Fruit fly (Drosophila melanogaster) whole organism, embryonic: ENCODE results near the gene CG11912.

Source experiments
- CG10147 ChIP-seq: fragments of 200-800 bp; sonication (Bioruptor generic); optimal IDR thresholded peaks from 2 replicates; lab custom pipeline; 2019; ENCODE audit warnings: missing biosample characterization, mild to moderate bottlenecking, missing genetic modification characterization, moderate library complexity
- CG11085 ChIP-seq: fragments of 200-800 bp; sonication (Bioruptor generic); IDR thresholded peaks from 2 replicates; pipeline ENCODE4 v1.3.6; 2022; ENCODE audit warnings: missing biosample characterization, missing genetic modification characterization
- CG15011 ChIP-seq: fragments of 200-800 bp; sonication (Bioruptor generic); optimal IDR thresholded peaks from 3 replicates; lab custom pipeline; 2018; ENCODE audit warnings: missing biosample characterization, mild to moderate bottlenecking, missing genetic modification characterization
- CG16779 ChIP-seq: fragments of 200-800 bp; sonication (Bioruptor generic); IDR thresholded peaks from 2 replicates; pipeline ENCODE4 v1.3.6; 2022; ENCODE audit warnings: missing biosample characterization, missing genetic modification characterization
- CG2116 ChIP-seq: fragments of 200-800 bp; sonication (Bioruptor generic); optimal IDR thresholded peaks from 3 replicates; lab custom pipeline; 2018; ENCODE audit warnings: missing biosample characterization, mild to moderate bottlenecking, missing genetic modification characterization
- CG32532 ChIP-seq: fragments of 200-800 bp; sonication (Bioruptor generic); IDR thresholded peaks from 2 replicates; pipeline ENCODE4 v1.3.6; 2022; ENCODE audit warnings: missing biosample characterization, missing genetic modification characterization
- CG33213 ChIP-seq: fragments of 200-800 bp; sonication (Bioruptor generic); optimal IDR thresholded peaks from 3 replicates; lab custom pipeline; 2016; ENCODE audit warnings: missing biosample characterization, missing genetic modification characterization
- CG34422 ChIP-seq: fragments of 200-800 bp; sonication (Bioruptor generic); IDR thresholded peaks from 3 replicates; pipeline ENCODE4 v1.3.6; 2022; ENCODE audit warnings: missing biosample characterization, missing genetic modification characterization
- CG4328 ChIP-seq: fragments of 200-800 bp; sonication (Bioruptor generic); optimal IDR thresholded peaks from 3 replicates; lab custom pipeline; 2017; ENCODE audit warnings: missing biosample characterization, missing genetic modification reagents, missing genetic modification characterization
- CG5245 ChIP-seq: fragments of 200-800 bp; sonication (Bioruptor generic); optimal IDR thresholded peaks from 3 replicates; lab custom pipeline; 2016; ENCODE audit warnings: missing biosample characterization, missing genetic modification characterization
- CG6175 ChIP-seq: fragments of 200-800 bp; sonication (Bioruptor generic); IDR thresholded peaks from 3 replicates; pipeline ENCODE4 v1.3.6; 2022; ENCODE audit warnings: missing biosample characterization, missing genetic modification characterization
- CG6689 ChIP-seq: fragments of 200-800 bp; sonication (Bioruptor generic); IDR thresholded peaks from 2 replicates; pipeline ENCODE4 v1.3.6; 2022; ENCODE audit warnings: missing biosample characterization, missing genetic modification characterization
- CG7928 ChIP-seq: fragments of 200-800 bp; sonication (Bioruptor generic); optimal IDR thresholded peaks from 2 replicates; lab custom pipeline; 2017; ENCODE audit warnings: missing biosample characterization, mild to moderate bottlenecking, missing genetic modification characterization
- CG8290 ChIP-seq, 3 experiments: fragments of 200-800 bp; sonication (Bioruptor generic); optimal IDR thresholded peaks; 2 replicates each; lab custom pipeline; 2016 to 2019; ENCODE audit warnings: missing biosample characterization in 3 of 3, missing genetic modification characterization in 3 of 3, mild to moderate bottlenecking in 2 of 3, moderate library complexity in 1 of 3
- D ChIP-seq, 2 experiments: fragments of 200-800 bp in 1 of 2; fragments of >200 bp in 1 of 2; sonication (Bioruptor generic) in 1 of 2; optimal IDR thresholded peaks; 2 replicates in 1 of 2; 3 replicates in 1 of 2; lab custom pipeline; 2017; ENCODE audit warnings: mild to moderate bottlenecking in 1 of 2, missing biosample characterization in 1 of 2, missing genetic modification characterization in 1 of 2, missing genetic modification reagents in 1 of 2
- Dad ChIP-seq: fragments of 200-800 bp; sonication (Bioruptor generic); optimal IDR thresholded peaks from 3 replicates; lab custom pipeline; 2016; ENCODE audit warnings: missing biosample characterization, missing genetic modification characterization
- Dbx ChIP-seq: fragments of 200-800 bp; sonication (Bioruptor generic); IDR thresholded peaks from 3 replicates; pipeline ENCODE4 v1.3.6; 2022; ENCODE audit warnings: missing biosample characterization, missing genetic modification characterization
- Eip74EF ChIP-seq, 2 experiments: fragments of 200-800 bp in 1 of 2; fragments of >200 bp in 1 of 2; sonication (Bioruptor generic) in 1 of 2; optimal IDR thresholded peaks; 2 replicates each; lab custom pipeline; 2017 to 2019; ENCODE audit warnings: missing biosample characterization in 2 of 2, missing genetic modification characterization in 2 of 2, mild to moderate bottlenecking in 1 of 2, moderate library complexity in 1 of 2
- HmgD ChIP-seq: fragments of 200-800 bp; sonication (Bioruptor generic); optimal IDR thresholded peaks from 3 replicates; lab custom pipeline; 2016; ENCODE audit warnings: missing biosample characterization, missing genetic modification characterization
- NFAT ChIP-seq: fragments of 200-800 bp; sonication (Bioruptor generic); IDR thresholded peaks from 2 replicates; pipeline ENCODE4 v1.3.6; 2022; ENCODE audit warnings: missing biosample characterization, missing genetic modification characterization
- NfI ChIP-seq: fragments of 200-800 bp; sonication (Bioruptor generic); optimal IDR thresholded peaks from 3 replicates; lab custom pipeline; 2018; ENCODE audit warnings: missing biosample characterization, mild to moderate bottlenecking, missing genetic modification characterization, moderate library complexity
- Oli ChIP-seq: fragments of 200-800 bp; sonication (Bioruptor generic); optimal IDR thresholded peaks from 2 replicates; lab custom pipeline; 2018; ENCODE audit warnings: missing biosample characterization, mild to moderate bottlenecking, missing genetic modification characterization, moderate library complexity
- Ravus ChIP-seq: fragments of 200-800 bp; sonication (Bioruptor generic); IDR thresholded peaks from 2 replicates; pipeline ENCODE4 v1.3.6; 2022; ENCODE audit warnings: missing biosample characterization, missing genetic modification characterization
- Six4 ChIP-seq: fragments of 200-800 bp; sonication (Bioruptor generic); optimal IDR thresholded peaks from 2 replicates; lab custom pipeline; 2016; ENCODE audit warnings: missing biosample characterization, missing genetic modification characterization
- Sox102F ChIP-seq: fragments of 200-800 bp; sonication (Bioruptor generic); optimal IDR thresholded peaks from 2 replicates; lab custom pipeline; 2018; ENCODE audit warnings: missing biosample characterization, mild to moderate bottlenecking, missing genetic modification characterization, moderate library complexity
- Xbp1 ChIP-seq: fragments of 200-800 bp; sonication (Bioruptor generic); optimal IDR thresholded peaks from 3 replicates; lab custom pipeline; 2016; ENCODE audit warnings: missing biosample characterization, mild to moderate bottlenecking, missing genetic modification characterization
- ase ChIP-seq: fragments of 200-800 bp; sonication (Bioruptor generic); IDR thresholded peaks from 3 replicates; pipeline ENCODE4 v1.3.6; 2022; ENCODE audit warnings: missing biosample characterization, missing genetic modification characterization
- ato ChIP-seq: fragments of 200-800 bp; sonication (Bioruptor generic); IDR thresholded peaks from 2 replicates; pipeline ENCODE4 v1.3.6; 2022; ENCODE audit warnings: missing biosample characterization, missing genetic modification characterization; ENCODE audit not compliant: partially characterized antibody
- bbx ChIP-seq: fragments of 200-800 bp; sonication (Bioruptor generic); IDR thresholded peaks from 2 replicates; pipeline ENCODE4 v1.3.6; 2022; ENCODE audit warnings: missing biosample characterization, missing genetic modification characterization; ENCODE audit not compliant: partially characterized antibody
- cato ChIP-seq: fragments of 200-800 bp; sonication (Bioruptor generic); optimal IDR thresholded peaks from 2 replicates; lab custom pipeline; 2016; ENCODE audit warnings: missing biosample characterization, missing genetic modification characterization, borderline replicate concordance
- dm ChIP-seq: fragments of 200-800 bp; sonication (Bioruptor generic); optimal IDR thresholded peaks from 3 replicates; lab custom pipeline; 2016; ENCODE audit warnings: missing biosample characterization, missing genetic modification characterization
- dpn ChIP-seq, 2 experiments: fragments of 200-800 bp; sonication (Bioruptor generic); optimal IDR thresholded peaks; 3 replicates each; lab custom pipeline; 2016; ENCODE audit warnings: missing biosample characterization in 2 of 2, missing genetic modification characterization in 2 of 2
- ewg ChIP-seq: fragments of 200-800 bp; sonication (Bioruptor generic); optimal IDR thresholded peaks from 3 replicates; lab custom pipeline; 2017; ENCODE audit warnings: mild to moderate bottlenecking, missing biosample characterization, missing genetic modification reagents, missing genetic modification characterization
- gcm ChIP-seq: fragments of 200-800 bp; sonication (Bioruptor generic); optimal IDR thresholded peaks from 2 replicates; lab custom pipeline; 2019; ENCODE audit warnings: missing biosample characterization, mild to moderate bottlenecking, missing genetic modification characterization, moderate library complexity
- grau ChIP-seq: fragments of 200-800 bp; optimal IDR thresholded peaks from 3 replicates; lab custom pipeline; 2019; ENCODE audit warnings: missing biosample characterization, mild to moderate bottlenecking, missing genetic modification characterization, moderate library complexity
- gsb-n ChIP-seq: fragments of 200-800 bp; sonication (Bioruptor generic); optimal IDR thresholded peaks from 3 replicates; lab custom pipeline; 2018; ENCODE audit warnings: missing biosample characterization, mild to moderate bottlenecking, missing genetic modification characterization
- kay ChIP-seq: fragments of 200-800 bp; sonication (Bioruptor generic); optimal IDR thresholded peaks from 2 replicates; lab custom pipeline; 2016; ENCODE audit warnings: missing biosample characterization, missing genetic modification characterization
- lilli ChIP-seq: fragments of 200-800 bp; sonication (Bioruptor generic); optimal IDR thresholded peaks from 3 replicates; lab custom pipeline; 2016; ENCODE audit warnings: missing biosample characterization, missing genetic modification characterization
- lola ChIP-seq, 3 experiments: fragments of >200 bp in 2 of 3; fragments of 200-800 bp in 1 of 3; sonication (Bioruptor generic) in 1 of 3; optimal IDR thresholded peaks; 2 replicates each; lab custom pipeline; 2017 to 2019; ENCODE audit warnings: missing biosample characterization in 3 of 3, missing genetic modification characterization in 3 of 3, mild to moderate bottlenecking in 1 of 3, moderate library complexity in 1 of 3
- maf-S ChIP-seq: fragments of 200-800 bp; sonication (Bioruptor generic); optimal IDR thresholded peaks from 2 replicates; lab custom pipeline; 2016; ENCODE audit warnings: missing biosample characterization, missing genetic modification characterization
- org-1 ChIP-seq: fragments of 200-800 bp; sonication (Bioruptor generic); optimal IDR thresholded peaks from 2 replicates; lab custom pipeline; 2017; ENCODE audit warnings: missing biosample characterization, missing genetic modification characterization
- prd ChIP-seq, 3 experiments: fragments of >200 bp in 2 of 3; fragments of 200-800 bp in 1 of 3; sonication (Bioruptor generic) in 1 of 3; optimal IDR thresholded peaks in 2 of 3; IDR thresholded peaks in 1 of 3; 2 replicates in 2 of 3; 3 replicates in 1 of 3; pipeline versions ENCODE4 v1.3.6 to Lab custom; 2017 to 2022; ENCODE audit warnings: missing biosample characterization in 1 of 3, missing genetic modification characterization in 1 of 3
- pum ChIP-seq: fragments of 200-800 bp; sonication (Bioruptor generic); optimal IDR thresholded peaks from 2 replicates; lab custom pipeline; 2016; ENCODE audit warnings: missing biosample characterization, missing genetic modification characterization
- rib ChIP-seq: fragments of 200-800 bp; sonication (Bioruptor generic); IDR thresholded peaks from 2 replicates; pipeline ENCODE4 v1.3.6; 2022; ENCODE audit warnings: missing biosample characterization, missing genetic modification characterization
- sens-2 ChIP-seq: fragments of 200-800 bp; sonication (Bioruptor generic); IDR thresholded peaks from 2 replicates; pipeline ENCODE4 v1.3.6; 2022; ENCODE audit warnings: missing biosample characterization, missing genetic modification characterization
- sisA ChIP-seq: fragments of 200-800 bp; sonication (Bioruptor generic); IDR thresholded peaks from 2 replicates; pipeline ENCODE4 v1.3.6; 2022; ENCODE audit warnings: missing biosample characterization, missing genetic modification characterization

Gene CG11912

DNA sequence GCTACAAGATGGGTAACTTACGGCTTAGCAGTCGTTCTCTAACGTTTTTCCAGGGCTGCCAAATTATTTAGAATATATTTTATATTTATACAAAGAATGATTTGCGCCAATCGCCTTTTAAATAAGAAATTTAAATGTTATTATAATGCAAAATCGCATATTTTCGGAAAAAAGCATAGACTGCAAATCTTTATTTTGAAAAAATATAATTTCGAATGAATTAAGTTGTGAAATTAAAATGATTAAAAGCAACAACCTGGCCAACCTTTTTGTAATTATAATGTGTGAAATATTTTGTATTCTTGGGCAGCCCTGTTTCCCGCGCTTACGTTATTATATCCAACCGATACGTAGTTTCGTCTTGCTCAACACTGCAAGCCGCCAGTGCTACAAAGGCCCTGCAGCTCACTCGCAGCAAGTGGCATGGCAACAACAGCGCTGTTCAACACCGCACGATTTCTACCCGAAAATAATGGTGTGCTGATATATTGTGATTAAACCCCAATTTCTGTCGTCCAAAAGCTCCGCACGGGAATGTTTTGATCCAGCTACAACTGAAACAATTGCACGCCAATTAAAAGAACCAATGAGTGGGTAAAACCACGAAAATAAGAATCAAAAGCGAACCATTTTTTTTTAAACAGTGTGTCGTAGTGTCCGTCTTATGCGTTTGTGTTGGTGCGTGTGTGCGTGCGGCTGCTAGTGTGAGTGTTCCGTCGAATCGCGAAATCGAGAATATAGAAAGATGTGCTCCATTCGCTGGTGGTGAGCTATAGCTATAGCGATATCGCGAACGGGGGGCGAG, 21.4 kb downstream of the CG11912 start, which contains the start of gene Pi3K21B (continued):
- TF ChIP-seq CG8290 (GFP tag; optimal IDR thresholded peaks at IDR 0.05; lab: Kevin White, UChicago) (peak; percentile 86), CG8290 (tag; optimal IDR thresholded peaks at IDR 0.05; lab: Kevin White, UChicago) (peak in 1 of 2 experiments; percentile 96), CG7928 (GFP tag; lab: Kevin White, UChicago) (peak; percentile 99), ewg (peak; percentile 74), Six4 (GFP tag; lab: Kevin White, UChicago) (peak; percentile 84), Oli (tag; lab: Kevin White, UChicago) (peak; percentile 86), rib (GFP tag; lab: Robert Waterston, UW) (peak; percentile 51; the same call in 1 of the 2 replicates), dm (GFP tag; lab: Kevin White, UChicago) (peak; percentile 91), CG33213 (GFP tag; lab: Kevin White, UChicago) (peak; percentile 93), CG34422 (GFP tag; lab: Robert Waterston, UW) (no peak; the same call in 1 of the 3 replicates), gcm (GFP tag; lab: Kevin White, UChicago) (peak; percentile 74), Eip74EF (GFP tag; optimal IDR thresholded peaks at IDR 0.05; lab: Kevin White, UChicago) (peak in 1 of 2 experiments; percentile 65), CG6175 (0 out of 3 replicates have a peak, but pooled peaks have one; percentile 67), CG16779 (GFP tag; lab: Robert Waterston, UW) (peak; percentile 82), lola (GFP tag; optimal IDR thresholded peaks at IDR 0.05; lab: Kevin White, UChicago) (peak in 1 of 3 experiments; percentile 90), Dad (GFP tag; lab: Kevin White, UChicago) (peak; percentile 92), CG6689 (peak; percentile 83), Dbx (peak; percentile 93), NfI (GFP tag; lab: Kevin White, UChicago) (peak; percentile 92), HmgD (GFP tag; lab: Kevin White, UChicago) (peak; percentile 87), Ravus (GFP tag; lab: Robert Waterston, UW) (peak; percentile 33), maf-S (GFP tag; lab: Kevin White, UChicago) (peak; percentile 89), CG4328 (GFP tag; lab: Kevin White, UChicago) (peak; percentile 89), ato (no peak), cato (peak; percentile 84), prd (optimal IDR thresholded peaks at IDR 0.05; lab: Kevin White, UChicago) (no peak), prd (GFP tag; IDR thresholded peaks at IDR 0.05; lab: Robert Waterston, UW) (peak; percentile 87), CG10147 (GFP tag; lab: Kevin White, UChicago) (peak; percentile 88), CG5245 (GFP tag; lab: Kevin White, UChicago) (peak; percentile 87), lilli (GFP tag; lab: Kevin White, UChicago) (peak; percentile 95), CG32532 (peak; percentile 86), Sox102F (GFP tag; lab: Kevin White, UChicago) (peak; percentile 87), CG2116 (GFP tag; lab: Kevin White, UChicago) (peak; percentile 81), pum (GFP tag; lab: Kevin White, UChicago) (peak; percentile 93), NFAT (peak; percentile 86), CG15011 (GFP tag; lab: Kevin White, UChicago) (peak; percentile 83), D (optimal IDR thresholded peaks at IDR 0.05; lab: Kevin White, UChicago) (no peak), D (GFP tag; optimal IDR thresholded peaks at IDR 0.05; lab: Kevin White, UChicago) (peak; percentile 77), sens-2 (GFP tag; lab: Robert Waterston, UW) (peak; percentile 59; the same call in 1 of the 2 replicates), dpn (GFP tag; optimal IDR thresholded peaks at IDR 0.05; lab: Kevin White, UChicago) (peak; percentile 93 to 94), ase (GFP tag; lab: Robert Waterston, UW) (peak; percentile 76), Xbp1 (GFP tag; lab: Kevin White, UChicago) (peak; percentile 95), CG11085 (peak; percentile 54; the same call in 1 of the 2 replicates), sisA (GFP tag; lab: Robert Waterston, UW) (peak; percentile 91), bbx (GFP tag; lab: Robert Waterston, UW) (peak; percentile 54), kay (peak; percentile 91), grau (peak; percentile 90), org-1 (GFP tag; lab: Kevin White, UChicago) (peak; percentile 73), gsb-n (tag; lab: Kevin White, UChicago) (peak; percentile 82)
